Worm (Caenorhabditis elegans): ENCODE data around the gene F26D2.15.

F26D2.15 gene

DNA sequence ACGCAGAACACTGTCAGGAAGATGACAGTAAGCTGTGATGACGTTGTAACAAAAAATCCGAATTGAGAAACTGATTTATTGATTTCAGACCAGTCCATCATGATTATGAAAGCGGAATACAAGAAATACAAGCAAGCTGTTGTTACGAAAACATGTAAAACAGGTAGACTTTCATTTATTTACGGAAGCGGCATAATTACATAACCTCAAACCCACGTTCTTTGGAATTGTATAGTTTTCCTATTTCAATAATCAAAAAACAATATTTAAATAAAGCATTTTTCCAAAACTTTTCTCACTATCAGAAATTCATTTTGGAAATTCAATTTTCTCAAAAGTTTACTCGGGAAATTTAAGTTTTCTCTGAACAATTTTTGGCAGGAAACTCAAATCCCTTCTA lies 21.1 kb downstream of the F26D2.15 start, which contains the start of gene str-15:
Gene str-15 (minus strand): TSS at position 101 of the 400 bp plus-strand sequence.
- no peak for TF ChIP-seq eyg-1 (tag; optimal IDR thresholded peaks at IDR 0.05)
- TF ChIP-seq ahr-1 (tag; optimal IDR thresholded peaks at IDR 0.05), result no peak
- TF ChIP-seq ref-2 (tag; optimal IDR thresholded peaks at IDR 0.05), result no peak
- no peak for TF ChIP-seq ceh-31 (tag; optimal IDR thresholded peaks at IDR 0.05)
- TF ChIP-seq ceh-22 (tag; optimal IDR thresholded peaks at IDR 0.05), result no peak
- TF ChIP-seq ttx-3 (tag; optimal IDR thresholded peaks at IDR 0.05), result no peak
- no peak for TF ChIP-seq nhr-11 (tag; optimal IDR thresholded peaks at IDR 0.05)
- TF ChIP-seq unc-3 (GFP tag; conservative IDR thresholded peaks at IDR 0.05), result no peak
- TF ChIP-seq unc-3 (tag; optimal IDR thresholded peaks at IDR 0.05), result no peak
- TF ChIP-seq pag-3 (tag; optimal IDR thresholded peaks at IDR 0.05; ENCODE audit: borderline replicate concordance), result no peak
- no peak for TF ChIP-seq ceh-30 (tag; optimal IDR thresholded peaks at IDR 0.05)
- TF ChIP-seq fax-1 (tag; optimal IDR thresholded peaks at IDR 0.05), result no peak

DNA sequence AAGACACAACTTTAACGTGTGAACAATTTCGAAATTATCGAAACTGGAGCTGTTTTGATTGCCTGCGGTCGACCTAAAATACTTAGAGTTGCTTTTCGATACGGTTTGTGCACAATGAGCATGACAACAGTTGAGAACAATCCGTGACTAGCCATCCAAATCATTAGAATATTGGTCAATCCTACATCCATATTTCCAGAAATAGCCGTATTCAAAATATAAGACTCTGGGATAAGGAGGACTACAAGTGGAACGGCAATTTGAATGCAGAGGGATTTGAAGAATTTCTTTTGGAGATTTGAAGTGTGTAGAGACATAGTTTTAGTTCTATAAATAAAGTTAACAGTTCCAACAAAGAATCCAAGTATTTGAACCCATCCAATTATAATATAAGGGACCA lies 21.7 kb downstream of the F26D2.15 start:
- TF ChIP-seq pat-9 (tag; optimal IDR thresholded peaks at IDR 0.05) (no peak), ceh-34 (tag; optimal IDR thresholded peaks at IDR 0.05) (no peak), unc-55 (GFP tag; optimal IDR thresholded peaks at IDR 0.05) (no peak), hlh-15 (tag; optimal IDR thresholded peaks at IDR 0.05) (no peak), nfya-1 (tag; optimal IDR thresholded peaks at IDR 0.05) (no peak), eyg-1 (tag; optimal IDR thresholded peaks at IDR 0.05) (no peak)

DNA sequence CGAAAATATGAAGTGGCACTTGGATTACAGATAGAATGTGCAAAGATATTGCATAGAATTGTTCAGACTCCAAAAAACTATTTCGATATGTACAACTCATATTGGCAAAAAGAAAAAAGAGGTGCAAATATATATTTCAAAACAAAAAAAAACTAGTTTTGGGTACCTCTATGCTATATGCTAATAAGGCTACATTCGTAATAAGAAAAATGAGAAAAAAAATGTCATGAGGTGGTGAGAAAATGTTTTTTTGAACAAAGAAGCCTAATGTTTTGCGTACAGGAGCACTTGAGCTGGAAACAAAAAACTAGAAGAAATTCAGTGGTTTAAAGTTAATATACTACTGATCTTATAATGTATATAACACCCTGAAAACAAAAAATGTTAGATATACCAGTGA lies 23.2 kb downstream of the F26D2.15 start, which contains the start of gene srh-142:
Gene srh-142 (minus strand): TSS at position 101 of the 400 bp plus-strand sequence.
- TF ChIP-seq unc-3 (GFP tag; conservative IDR thresholded peaks at IDR 0.05), result no peak
- TF ChIP-seq unc-3 (tag; optimal IDR thresholded peaks at IDR 0.05), result no peak
- TF ChIP-seq ztf-16 (tag; optimal IDR thresholded peaks at IDR 0.05), result no peak
- no peak for TF ChIP-seq mec-3 (tag; optimal IDR thresholded peaks at IDR 0.05; ENCODE audit: borderline replicate concordance)
- no peak for TF ChIP-seq che-1 (tag; optimal IDR thresholded peaks at IDR 0.05)
- TF ChIP-seq ets-4 (tag; optimal IDR thresholded peaks at IDR 0.05), result no peak
- no peak for TF ChIP-seq Y22D7AL.16 (tag; optimal IDR thresholded peaks at IDR 0.05)
- TF ChIP-seq pax-1 (tag; optimal IDR thresholded peaks at IDR 0.05), result no peak
- TF ChIP-seq elt-2 (tag; optimal IDR thresholded peaks at IDR 0.05), result no peak
- no peak for TF ChIP-seq ceh-19 (GFP tag; optimal IDR thresholded peaks at IDR 0.05)
- no peak for TF ChIP-seq K02D7.2 (tag; optimal IDR thresholded peaks at IDR 0.05)
- no peak for TF ChIP-seq ceh-45 (GFP tag; IDR thresholded peaks at IDR 0.05)
- TF ChIP-seq ttx-3 (tag; optimal IDR thresholded peaks at IDR 0.05), result no peak

DNA sequence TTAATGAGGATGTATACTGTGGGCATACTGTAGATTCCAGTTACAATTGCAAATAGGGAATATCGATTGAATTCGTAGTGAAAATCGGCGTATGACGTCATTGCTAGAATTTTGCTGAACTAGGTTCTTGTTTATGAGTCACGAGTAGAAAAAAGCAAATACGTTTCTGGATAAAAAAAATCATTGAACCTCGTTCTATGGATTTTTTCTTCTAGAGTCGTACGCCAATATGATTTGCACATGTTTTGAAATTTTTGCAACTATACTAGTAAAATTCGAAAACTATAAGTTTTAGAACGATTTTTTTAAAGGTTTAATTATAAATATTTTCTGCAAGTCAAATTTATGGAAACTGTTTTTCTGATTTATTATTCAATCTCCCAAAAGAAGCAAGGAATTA lies 30.2 kb downstream of the F26D2.15 start, which contains the start of gene sru-44:
Gene sru-44 (minus strand): TSS at position 101 of the 400 bp plus-strand sequence.
- no peak for TF ChIP-seq odd-2 (tag; optimal IDR thresholded peaks at IDR 0.05)
- no peak for TF ChIP-seq ceh-22 (tag; optimal IDR thresholded peaks at IDR 0.05)
- no peak for TF ChIP-seq hlh-6 (tag; optimal IDR thresholded peaks at IDR 0.05)
- no peak for TF ChIP-seq sdc-2 (tag; optimal IDR thresholded peaks at IDR 0.05)
- no peak for TF ChIP-seq rnt-1 (tag; optimal IDR thresholded peaks at IDR 0.05)
- no peak for TF ChIP-seq ceh-6 (GFP tag; optimal IDR thresholded peaks at IDR 0.05)
- TF ChIP-seq ceh-48 (tag; optimal IDR thresholded peaks at IDR 0.05), result no peak
- no peak for TF ChIP-seq sox-4 (tag; optimal IDR thresholded peaks at IDR 0.05)
- TF ChIP-seq fkh-10 (GFP tag; optimal IDR thresholded peaks at IDR 0.05), result no peak
- no peak for TF ChIP-seq ztf-16 (tag; optimal IDR thresholded peaks at IDR 0.05)
- no peak for TF ChIP-seq ceh-34 (tag; optimal IDR thresholded peaks at IDR 0.05)
- TF ChIP-seq ceh-24 (tag; optimal IDR thresholded peaks at IDR 0.05), result no peak
- no peak for TF ChIP-seq pros-1 (tag; optimal IDR thresholded peaks at IDR 0.05)
- TF ChIP-seq T23F11.4 (GFP tag; optimal IDR thresholded peaks at IDR 0.05), result no peak
- no peak for TF ChIP-seq ttx-3 (tag; optimal IDR thresholded peaks at IDR 0.05)
- no peak for TF ChIP-seq ceh-2 (tag; optimal IDR thresholded peaks at IDR 0.05)
- TF ChIP-seq unc-86 (tag; optimal IDR thresholded peaks at IDR 0.05), result no peak
- no peak for TF ChIP-seq pha-2 (tag; optimal IDR thresholded peaks at IDR 0.05)
- no peak for TF ChIP-seq ceh-30 (tag; optimal IDR thresholded peaks at IDR 0.05)

Measured in whole organism, late embryonic.